Worm (Caenorhabditis elegans): ENCODE results near the gene Y22D7AL.16.

- TF ChIP-seq gei-17 (GFP tag; optimal IDR thresholded peaks at IDR 0.05) (no peak), F57C9.4 (tag; optimal IDR thresholded peaks at IDR 0.05) (no peak), him-1 (tag; optimal IDR thresholded peaks at IDR 0.05) (no peak), snpc-1.3 (tag; optimal IDR thresholded peaks at IDR 0.05; ENCODE audit: insufficient read depth) (no peak), F33H1.4 (GFP tag; IDR thresholded peaks at IDR 0.05) (no peak), unc-62 (GFP tag; optimal IDR thresholded peaks at IDR 0.05) (no peak), ets-4 (GFP tag; optimal IDR thresholded peaks at IDR 0.05) (no peak)
Measured at ce11 chrIII:1652181-1652580, 12.8 kb downstream of the Y22D7AL.16 start, which contains the start of gene Y22D7AL.1.
